Fruit fly (Drosophila melanogaster): ENCODE results near the gene Frl.

The Frl gene

DNA sequence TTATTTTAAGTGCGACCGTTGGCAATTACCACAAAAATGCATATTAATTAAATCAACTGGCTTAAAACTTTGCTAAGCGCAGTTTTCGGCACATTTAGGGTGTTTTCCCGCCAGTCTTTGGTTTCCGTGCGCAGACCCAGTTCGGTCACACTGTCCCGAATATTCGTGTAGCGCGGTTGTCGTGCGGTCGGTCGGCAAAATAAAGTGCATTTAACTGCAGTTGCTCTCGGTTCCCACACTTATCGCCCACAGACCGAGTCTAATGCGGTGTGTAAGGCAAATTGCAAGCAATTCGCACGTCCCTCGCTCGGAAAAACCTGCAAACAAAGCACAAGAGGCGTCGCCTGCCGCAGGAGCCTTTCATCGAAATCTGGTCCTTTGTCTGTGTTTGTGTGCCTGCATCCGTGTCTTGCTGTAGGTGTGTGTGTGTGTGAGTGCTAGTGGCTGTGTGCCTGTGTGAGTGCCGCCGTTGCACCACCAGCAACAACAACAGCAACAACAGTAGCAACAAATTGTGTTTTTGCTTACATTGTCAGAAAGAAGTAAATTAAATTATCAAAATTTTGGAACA is at the start of gene Frl, which contains the start of gene CG13484 (continued):
- 0 out of 3 replicates have a peak, but pooled peaks have one; percentile 38 for TF ChIP-seq CG11456 (GFP tag; IDR thresholded peaks at IDR 0.05)
- TF ChIP-seq E2f1 (GFP tag; IDR thresholded peaks at IDR 0.05) = no peak
- no peak for TF ChIP-seq CG10274 (GFP tag; optimal IDR thresholded peaks at IDR 0.05)
- peak in 1 of 2 experiments; percentile 39 for TF ChIP-seq dpn (GFP tag; optimal IDR thresholded peaks at IDR 0.05)
- peak; percentile 64 for TF ChIP-seq CG12769 (tag; optimal IDR thresholded peaks at IDR 0.05)
- TF ChIP-seq run (tag; optimal IDR thresholded peaks at IDR 0.05) = peak; percentile 1
- TF ChIP-seq sr (GFP tag; IDR thresholded peaks at IDR 0.05) = peak; percentile 53; the same call in 1 of the 3 replicates
- peak; percentile 83 for TF ChIP-seq chinmo (GFP tag; IDR thresholded peaks at IDR 0.05; ENCODE audit: partially characterized antibody)
- TF ChIP-seq NC2β (GFP tag; optimal IDR thresholded peaks at IDR 0.05) = peak; percentile 65
- peak; percentile 71 for TF ChIP-seq vvl (GFP tag; IDR thresholded peaks at IDR 0.05)
- TF ChIP-seq CG5245 (GFP tag; optimal IDR thresholded peaks at IDR 0.05) = peak; percentile 24
- peak; percentile 49 for TF ChIP-seq Sry-δ (GFP tag; optimal IDR thresholded peaks at IDR 0.05)
- no peak for TF ChIP-seq org-1 (GFP tag; optimal IDR thresholded peaks at IDR 0.05)

DNA sequence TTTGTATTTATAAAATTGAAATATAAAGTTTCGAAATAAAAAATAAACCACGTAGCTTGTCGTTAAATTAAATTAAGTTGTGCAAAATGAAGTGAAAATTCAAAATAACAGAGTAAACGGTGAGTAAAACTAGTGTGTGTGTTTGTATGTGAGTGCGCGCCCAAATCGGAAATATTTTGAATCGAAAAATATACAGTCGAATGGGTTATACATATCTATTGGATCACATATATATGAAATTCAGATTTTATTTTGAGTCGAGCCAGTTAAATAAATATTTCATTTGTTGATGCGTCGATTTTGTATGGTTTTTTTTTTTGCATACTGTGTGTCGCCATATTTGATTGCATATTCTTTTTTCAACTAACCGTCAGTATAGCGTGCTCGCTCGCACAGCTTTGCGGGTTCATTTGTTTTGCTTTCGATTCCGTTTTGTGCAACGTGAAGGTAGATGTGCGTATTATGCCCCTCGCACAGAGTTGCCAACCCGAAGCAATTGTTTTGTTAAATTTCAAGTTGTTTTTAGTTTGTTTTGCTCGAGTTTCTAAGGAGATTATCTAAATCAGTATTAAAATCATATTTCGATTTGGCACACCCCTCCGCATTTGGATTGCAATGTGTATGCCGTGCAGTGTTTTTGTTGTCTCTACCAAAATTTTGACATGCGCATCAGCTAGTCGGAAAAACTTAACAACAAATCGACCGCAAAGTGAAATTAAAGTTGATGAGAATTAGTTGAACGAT is 49.5 kb upstream of the Frl start:
- TF ChIP-seq CG10321 (GFP tag; IDR thresholded peaks at IDR 0.05) = peak; percentile 93
- no peak for TF ChIP-seq E2f1 (GFP tag; IDR thresholded peaks at IDR 0.05)
- no peak for TF ChIP-seq seq (GFP tag; IDR thresholded peaks at IDR 0.05)
- no peak for TF ChIP-seq NFAT (GFP tag; IDR thresholded peaks at IDR 0.05)
- TF ChIP-seq ara (GFP tag; IDR thresholded peaks at IDR 0.05) = no peak
- TF ChIP-seq rib (GFP tag; IDR thresholded peaks at IDR 0.05) = no peak
- no peak for TF ChIP-seq CG6765 (GFP tag; optimal IDR thresholded peaks at IDR 0.05)
- no peak for TF ChIP-seq CG16863 (GFP tag; optimal IDR thresholded peaks at IDR 0.05)
- TF ChIP-seq CG18619 (GFP tag; optimal IDR thresholded peaks at IDR 0.05) = peak; percentile 12
- no peak for TF ChIP-seq Taf1 (GFP tag; IDR thresholded peaks at IDR 0.05)
- no peak for TF ChIP-seq CG12104 (GFP tag; optimal IDR thresholded peaks at IDR 0.05)
- peak; percentile 13 for TF ChIP-seq D19B (GFP tag; optimal IDR thresholded peaks at IDR 0.05)
- no peak for TF ChIP-seq tgo (GFP tag; IDR thresholded peaks at IDR 0.05)
- no peak for TF ChIP-seq HLH3B (GFP tag; IDR thresholded peaks at IDR 0.05)
- peak; percentile 18 for TF ChIP-seq CG18262 (tag; optimal IDR thresholded peaks at IDR 0.05)
- TF ChIP-seq CG9215 (GFP tag; IDR thresholded peaks at IDR 0.05) = peak; percentile 60; the same call in 1 of the 2 replicates
- no peak for TF ChIP-seq CG14965 (GFP tag; optimal IDR thresholded peaks at IDR 0.05; ENCODE audit: borderline replicate concordance)
- no peak for TF ChIP-seq CG2129 (GFP tag; IDR thresholded peaks at IDR 0.05; ENCODE audit: partially characterized antibody)
- TF ChIP-seq CG34422 (GFP tag; IDR thresholded peaks at IDR 0.05) = 0 out of 3 replicates have a peak, but pooled peaks have one; percentile 14
- TF ChIP-seq nau (GFP tag; optimal IDR thresholded peaks at IDR 0.05) = no peak
- peak; percentile 14 for TF ChIP-seq CG13775 (GFP tag; optimal IDR thresholded peaks at IDR 0.05)
- TF ChIP-seq insv (GFP tag; optimal IDR thresholded peaks at IDR 0.05) = no peak
- TF ChIP-seq Neu2 (GFP tag; optimal IDR thresholded peaks at IDR 0.05; ENCODE audit: borderline replicate concordance) = peak; percentile 33
- no peak for TF ChIP-seq tup (GFP tag; optimal IDR thresholded peaks at IDR 0.05)
- TF ChIP-seq ash1 (GFP tag; optimal IDR thresholded peaks at IDR 0.05) = no peak
- 0 out of 2 replicates have a peak, but pooled peaks have one; percentile 5 for TF ChIP-seq CG32532 (GFP tag; IDR thresholded peaks at IDR 0.05)
- TF ChIP-seq CG17359 (tag; optimal IDR thresholded peaks at IDR 0.05) = peak; percentile 26
- peak; percentile 20 for TF ChIP-seq CG7556 (GFP tag; optimal IDR thresholded peaks at IDR 0.05)
- 0 out of 2 replicates have a peak, but pooled peaks have one; percentile 21 for TF ChIP-seq Drgx (GFP tag; IDR thresholded peaks at IDR 0.05)
- TF ChIP-seq CG15696 (tag; optimal IDR thresholded peaks at IDR 0.05) = no peak
- TF ChIP-seq CG17328 (GFP tag; IDR thresholded peaks at IDR 0.05) = no peak
- no peak for TF ChIP-seq CG31388 (GFP tag; optimal IDR thresholded peaks at IDR 0.05)
- TF ChIP-seq nom (GFP tag; optimal IDR thresholded peaks at IDR 0.05) = peak; percentile 37
- TF ChIP-seq Camta (GFP tag; optimal IDR thresholded peaks at IDR 0.05) = no peak
- peak; percentile 7 for TF ChIP-seq CG15269 (tag; optimal IDR thresholded peaks at IDR 0.05)
- peak; percentile 50; the same call in 2 of the 3 replicates for TF ChIP-seq Opbp (GFP tag; IDR thresholded peaks at IDR 0.05; ENCODE audit: partially characterized antibody)
